Worm (Caenorhabditis elegans) whole organism, L4/young adult: ENCODE data around the gene hrg-1.

Source experiments
- W03F9.2 ChIP-seq: fragments of 150-350 bp; optimal IDR thresholded peaks from 2 replicates; lab custom pipeline; 2014; ENCODE audit warnings: missing biosample characterization, missing genetic modification characterization
- dao-5 ChIP-seq: sonication (generic microtip); optimal IDR thresholded peaks from 2 replicates; lab custom pipeline; 2016; ENCODE audit warnings: missing genotype, missing genetic modification characterization, moderate library complexity, missing compliant biosample characterization
- him-1 ChIP-seq: sonication (generic microtip); optimal IDR thresholded peaks from 2 replicates; lab custom pipeline; 2016; ENCODE audit warnings: missing genotype, missing genetic modification reagents, missing genetic modification characterization, missing compliant biosample characterization

hrg-1 gene

DNA sequence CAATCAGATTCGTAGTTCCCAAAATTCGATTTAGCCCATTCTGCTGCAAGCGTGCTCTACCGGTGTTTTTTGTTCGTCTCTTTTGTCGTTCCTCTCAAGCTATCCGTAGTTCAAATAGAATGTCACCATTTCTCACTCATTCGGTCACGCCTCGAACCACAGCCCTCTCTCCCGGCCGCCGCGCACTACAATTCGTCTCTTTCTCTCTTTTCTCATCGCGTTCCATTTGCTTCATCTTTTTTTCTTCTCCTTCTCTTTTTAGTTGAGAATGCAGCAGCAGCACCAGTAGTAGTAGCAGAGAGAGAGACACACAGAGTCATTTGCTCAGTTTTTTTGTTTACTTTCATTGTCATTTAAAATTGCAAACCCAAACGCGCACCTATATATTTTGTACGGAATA lies at the start of gene hrg-1:
hrg-1 (minus strand) TSS at position 109 of the 400 bp plus-strand sequence.
- TF ChIP-seq him-1 (tag; lab: Kevin White, UChicago) (peak; percentile 34), W03F9.2 (peak; percentile 65), dao-5 (no peak)

DNA sequence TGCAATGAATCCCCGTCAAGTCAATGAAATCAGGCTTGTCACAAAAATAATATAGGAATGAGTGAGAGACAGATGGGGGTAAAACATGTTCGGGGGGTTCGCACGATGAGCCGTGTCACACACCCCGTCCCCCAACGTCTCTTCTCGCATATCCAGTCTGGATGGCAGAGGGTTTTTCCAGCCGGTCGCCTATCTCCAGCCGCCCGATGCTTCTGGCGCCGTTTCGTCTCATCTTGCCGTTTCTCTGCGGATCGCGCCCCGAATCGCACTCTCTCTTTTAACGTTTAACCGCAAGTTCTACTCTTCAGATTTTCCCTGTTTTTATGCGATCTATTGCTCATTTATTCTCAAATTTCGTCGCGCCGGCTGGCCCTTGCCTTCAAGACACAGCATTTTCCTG lies 45.9 kb upstream of the hrg-1 start:
- TF ChIP-seq dao-5 (no peak), W03F9.2 (no peak), him-1 (tag; lab: Kevin White, UChicago) (no peak)

- no peak for TF ChIP-seq him-1 (tag; lab: Kevin White, UChicago)
- no peak for TF ChIP-seq W03F9.2
- TF ChIP-seq dao-5 = no peak
Observed at ce11 chrX:4021967-4022366, 5.9 kb upstream of the hrg-1 start, which contains the start of gene acr-10. TSS of gene acr-10 (plus strand) at chrX:4022267.

- no peak for TF ChIP-seq him-1 (tag; lab: Kevin White, UChicago)
- TF ChIP-seq dao-5 = no peak
- no peak for TF ChIP-seq W03F9.2
Observed at ce11 chrX:4018566-4019182, 2.7 kb upstream of the hrg-1 start.

- TF ChIP-seq him-1 (tag; lab: Kevin White, UChicago) (no peak), dao-5 (no peak), W03F9.2 (no peak)
Observed at ce11 chrX:4017576-4018309, 1.7 kb upstream of the hrg-1 start.

DNA sequence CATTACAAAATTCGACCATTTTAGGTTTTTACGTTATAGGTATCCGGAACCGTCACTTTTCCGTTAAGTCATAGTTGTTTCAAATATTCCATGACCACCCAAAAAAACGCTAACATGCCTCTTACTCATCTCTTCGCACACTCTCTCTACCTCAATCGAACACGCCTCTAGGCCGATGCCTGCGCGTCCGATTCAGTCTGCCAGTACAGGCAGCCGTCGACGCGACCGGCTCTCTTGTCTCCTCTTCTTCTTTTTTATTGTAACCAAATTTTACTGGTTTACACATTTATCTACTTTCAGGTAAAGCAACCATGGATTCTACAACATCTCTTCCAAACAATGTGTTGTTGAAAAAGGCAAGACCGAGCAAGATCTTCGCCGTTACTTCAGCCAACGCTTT lies 4.1 kb downstream of the hrg-1 start, which contains the start of gene mop-25.1:
mop-25.1 (plus strand) TSS at position 301 of the 400 bp plus-strand sequence.
- TF ChIP-seq him-1 (tag; lab: Kevin White, UChicago) (no peak), dao-5 (no peak), W03F9.2 (no peak)

DNA sequence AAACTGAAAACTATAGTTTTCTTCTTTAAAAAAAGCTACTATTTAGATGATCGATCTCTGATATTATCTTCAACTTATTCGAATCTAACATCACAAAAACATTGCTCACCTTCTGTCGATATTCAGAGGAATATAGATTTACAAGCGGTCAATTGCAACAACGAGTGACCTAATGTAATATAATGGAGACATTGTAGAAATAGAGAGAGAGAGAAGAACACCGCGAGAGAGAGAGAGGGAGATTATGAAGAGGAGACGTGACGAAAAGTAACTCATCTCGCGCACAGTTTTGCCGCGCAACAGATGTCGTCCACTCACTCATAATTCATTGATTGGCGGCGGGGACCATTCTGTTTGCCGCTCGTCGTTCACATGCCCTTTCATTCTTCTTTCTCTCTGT lies 5.6 kb downstream of the hrg-1 start:
- no peak for TF ChIP-seq dao-5
- TF ChIP-seq W03F9.2 = no peak
- no peak for TF ChIP-seq him-1 (tag; lab: Kevin White, UChicago)

DNA sequence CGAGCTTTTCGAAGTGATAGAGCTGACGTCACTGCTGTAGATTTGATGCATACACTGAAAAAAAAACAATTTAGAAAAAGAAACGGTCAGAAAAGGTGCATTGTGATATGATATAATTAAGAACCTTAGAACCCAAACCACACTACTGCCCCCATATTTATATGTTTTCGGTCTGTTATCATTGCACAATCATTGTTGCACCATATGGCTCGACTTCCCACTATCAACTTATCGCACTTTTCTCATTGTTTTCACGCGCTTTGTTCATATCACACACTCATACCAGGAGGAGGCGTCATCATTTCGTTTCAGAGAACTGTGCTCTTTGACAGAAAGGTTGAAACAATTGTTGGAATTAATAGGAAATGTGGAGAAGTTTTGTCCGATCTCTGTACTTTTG lies 7.1 kb downstream of the hrg-1 start:
- no peak for TF ChIP-seq him-1 (tag; lab: Kevin White, UChicago)
- TF ChIP-seq W03F9.2 = peak; percentile 32

- TF ChIP-seq W03F9.2 (no peak), dao-5 (no peak), him-1 (tag; lab: Kevin White, UChicago) (no peak)
Observed at ce11 chrX:4007724-4008123, 8.3 kb downstream of the hrg-1 start.

ce11 chrX:4006966-4007365 lies 9.1 kb downstream of the hrg-1 start:
- TF ChIP-seq dao-5 (no peak), W03F9.2 (no peak), him-1 (tag; lab: Kevin White, UChicago) (no peak)

- TF ChIP-seq him-1 (tag; lab: Kevin White, UChicago) (no peak), dao-5 (no peak), W03F9.2 (no peak)
Observed at ce11 chrX:4005014-4005413, 11.0 kb downstream of the hrg-1 start, which contains the start of gene R02E12.4. TSS of gene R02E12.4 (plus strand) at chrX:4005314.

DNA sequence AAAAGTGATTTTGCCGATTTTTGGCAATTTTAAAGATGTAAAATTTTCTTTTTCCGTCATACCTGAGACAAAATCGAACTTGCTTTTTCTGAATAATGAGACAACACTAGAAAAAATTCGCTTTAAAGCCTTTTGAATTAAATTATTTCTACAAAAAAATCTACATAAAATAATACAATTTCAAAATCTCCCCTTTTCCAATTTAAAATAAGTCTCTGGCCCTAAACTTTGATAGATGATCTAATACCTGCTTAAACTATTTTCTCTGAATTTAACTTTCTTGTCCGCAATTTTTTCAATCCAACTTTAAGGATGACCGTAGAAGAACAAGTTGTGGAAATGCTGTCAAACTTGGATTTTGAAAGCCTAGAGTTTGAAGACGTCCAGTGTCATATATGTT lies 12.8 kb downstream of the hrg-1 start, which contains the start of gene R02E12.12:
R02E12.12 (plus strand) TSS at position 301 of the 400 bp plus-strand sequence.
- TF ChIP-seq him-1 (tag; lab: Kevin White, UChicago) (no peak), W03F9.2 (no peak), dao-5 (no peak)

ce11 chrX:3997040-3997439 lies 19.0 kb downstream of the hrg-1 start, which contains the start of gene R02E12.5:
TSS of gene R02E12.5 (plus strand) at chrX:3997340.
- TF ChIP-seq dao-5 = no peak
- no peak for TF ChIP-seq him-1 (tag; lab: Kevin White, UChicago)

ce11 chrX:3994418-3994817 lies 21.6 kb downstream of the hrg-1 start:
- no peak for TF ChIP-seq W03F9.2
- no peak for TF ChIP-seq him-1 (tag; lab: Kevin White, UChicago)
- no peak for TF ChIP-seq dao-5

DNA sequence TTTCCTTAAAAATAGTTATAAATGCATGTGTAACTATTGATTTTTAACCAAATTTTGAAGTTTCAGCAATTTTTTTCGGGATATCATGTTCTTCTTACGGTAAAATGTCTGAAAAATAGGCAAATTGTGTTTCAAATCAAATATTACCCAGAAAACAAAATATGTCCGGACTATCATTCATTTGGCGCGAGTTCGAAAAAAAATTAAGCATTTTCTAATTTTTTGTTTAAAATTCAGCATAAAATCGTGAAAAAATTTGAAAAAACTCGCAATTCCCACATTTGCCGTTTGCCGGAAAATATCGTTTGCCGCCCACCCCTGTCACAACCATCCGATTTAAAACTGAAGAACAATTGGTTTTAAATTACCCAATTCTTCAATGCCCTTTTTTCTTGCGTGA lies 24.4 kb downstream of the hrg-1 start:
- TF ChIP-seq him-1 (tag; lab: Kevin White, UChicago) (no peak), W03F9.2 (no peak), dao-5 (no peak)
